Worm (Caenorhabditis elegans) whole organism, L1 larva: ENCODE data around the gene D1054.9.

Experiments
- ces-1 ChIP-seq: fragments of 150-350 bp; optimal IDR thresholded peaks from 2 replicates; lab custom pipeline; 2014; ENCODE audit warnings: missing biosample characterization, missing genetic modification reagents, missing genetic modification characterization
- hlh-4 ChIP-seq: sonication (generic microtip); optimal IDR thresholded peaks from 2 replicates; lab custom pipeline; 2016; ENCODE audit warnings: mild to moderate bottlenecking, missing genetic modification characterization, missing compliant biosample characterization
- lin-39 ChIP-seq: fragments of 150-350 bp; optimal IDR thresholded peaks from 2 replicates; lab custom pipeline; 2014; ENCODE audit warnings: missing biosample characterization, missing genetic modification reagents, missing genetic modification characterization
- lsy-2 ChIP-seq, 2 experiments: fragments of 150-350 bp; optimal IDR thresholded peaks; 2 replicates each; lab custom pipeline; 2014; ENCODE audit warnings: missing biosample characterization in 2 of 2, missing genetic modification characterization in 2 of 2
- nhr-28 ChIP-seq: fragments of 150-350 bp; optimal IDR thresholded peaks from 2 replicates; lab custom pipeline; 2014; ENCODE audit warnings: missing biosample characterization, missing genetic modification characterization
- nhr-76 ChIP-seq: sonication (generic microtip); optimal IDR thresholded peaks from 2 replicates; lab custom pipeline; 2017; ENCODE audit warnings: missing biosample characterization, missing genetic modification characterization
- snpc-4 ChIP-seq: fragments of 150-350 bp; optimal IDR thresholded peaks from 2 replicates; lab custom pipeline; 2014; ENCODE audit warnings: missing biosample characterization, missing genetic modification characterization
- sup-37 ChIP-seq: fragments of 200-800 bp; sonication (Bioruptor generic); optimal IDR thresholded peaks from 2 replicates; lab custom pipeline; 2018; ENCODE audit warnings: mild to moderate bottlenecking, missing genetic modification characterization, missing compliant biosample characterization

DNA sequence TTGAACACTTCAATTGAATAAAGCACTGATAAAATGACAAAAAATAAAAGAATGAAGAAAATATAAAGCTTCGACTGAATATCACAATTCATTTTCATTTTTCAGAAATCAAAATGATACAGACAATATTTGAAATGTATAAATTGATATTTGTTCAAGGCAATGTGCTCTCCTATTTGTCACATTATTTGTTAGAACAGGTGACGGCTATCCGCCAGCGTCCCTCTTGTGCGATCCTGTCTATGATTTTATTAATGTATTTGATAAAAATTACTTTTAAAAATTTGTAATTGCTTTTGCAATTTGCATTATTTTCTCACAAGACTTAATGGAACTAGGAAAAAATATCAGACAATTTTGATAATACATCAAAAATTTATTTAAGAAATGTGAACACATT is 36.8 kb downstream of the D1054.9 start, which contains the start of gene F28H7.7:
- no peak for TF ChIP-seq sup-37 (GFP tag; lab: Kevin White, UChicago)
- no peak for TF ChIP-seq hlh-4
- TF ChIP-seq lin-39 (tag; lab: Kevin White, UChicago) = no peak
- no peak for TF ChIP-seq nhr-28 (tag; lab: Kevin White, UChicago)
- TF ChIP-seq snpc-4 (tag; lab: Kevin White, UChicago) = no peak
- no peak for TF ChIP-seq ces-1 (GFP tag; lab: Kevin White, UChicago)
- no peak for TF ChIP-seq lsy-2 (tag; optimal IDR thresholded peaks at IDR 0.05; lab: Kevin White, UChicago)
- no peak for TF ChIP-seq nhr-76 (tag; lab: Kevin White, UChicago)
